Worm (Caenorhabditis elegans) whole organism, late embryonic: ENCODE results near the gene lelo-4.

Experiments used
- Y22D7AL.16 ChIP-seq: sonication (generic microtip); optimal IDR thresholded peaks from 2 replicates; lab custom pipeline; 2016; ENCODE audit warnings: missing genetic modification characterization, missing compliant biosample characterization
- ama-1 ChIP-seq: fragments of 150-350 bp; optimal IDR thresholded peaks from 2 replicates; lab custom pipeline; 2014
- ceh-22 ChIP-seq: sonication (generic microtip); optimal IDR thresholded peaks from 2 replicates; lab custom pipeline; 2017; ENCODE audit warnings: missing biosample characterization, missing genetic modification characterization
- lin-11 ChIP-seq: fragments of 200-800 bp; sonication (Bioruptor generic); optimal IDR thresholded peaks from 2 replicates; lab custom pipeline; 2018; ENCODE audit warnings: mild to moderate bottlenecking, missing genetic modification characterization, missing compliant biosample characterization
- tbx-2 ChIP-seq: sonication (generic microtip); optimal IDR thresholded peaks from 2 replicates; lab custom pipeline; 2016; ENCODE audit warnings: missing genetic modification characterization, missing compliant biosample characterization

DNA sequence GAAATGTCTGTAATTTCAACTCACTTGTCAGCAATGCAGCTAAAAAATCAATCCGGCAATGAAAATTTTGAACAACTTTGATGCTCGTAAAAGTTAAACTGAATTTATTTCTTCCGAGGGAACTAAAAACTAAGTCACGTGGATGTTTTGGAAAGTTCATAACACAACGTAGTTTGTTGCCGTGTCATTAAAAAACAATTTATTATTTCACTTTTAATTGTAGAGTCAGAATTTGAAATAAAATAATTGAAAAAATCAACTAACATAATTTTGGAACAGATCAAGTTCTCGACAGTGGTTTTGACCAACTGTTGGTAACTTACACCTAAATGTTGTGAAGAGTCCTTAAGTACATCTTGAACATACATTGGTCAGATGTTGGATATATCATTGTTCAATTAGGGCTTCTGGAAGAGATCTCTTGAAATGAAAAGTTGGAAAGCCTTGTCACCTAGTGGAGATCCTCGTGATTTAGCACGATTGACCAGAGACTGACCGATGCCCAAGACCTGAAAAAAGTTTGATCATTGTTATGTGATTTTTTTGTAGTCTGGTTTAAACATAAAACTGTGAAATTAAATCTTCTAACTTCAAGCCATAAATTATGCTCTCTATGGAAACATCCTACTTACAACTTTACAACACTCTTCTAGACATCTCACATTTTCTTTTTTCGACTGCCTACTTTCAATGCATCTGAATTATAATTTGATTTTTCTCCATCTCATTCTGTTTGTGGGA, 15.8 kb downstream of the lelo-4 start, which contains the start of the genes C18A3.7 and C18A3.11:
- TF ChIP-seq Y22D7AL.16 (tag; lab: Kevin White, UChicago) (no peak), ceh-22 (tag; lab: Kevin White, UChicago) (no peak), tbx-2 (tag; lab: Kevin White, UChicago) (no peak), lin-11 (no peak), ama-1 (no peak)
